Worm (Caenorhabditis elegans) whole organism, dauer: Measurements from ENCODE around the gene ZK1321.1.
"Not testable (repeated sequence)": the region's sequence is repeated elsewhere in the genome, so short reads cannot be mapped to it uniquely, and the experiment has no call there.

Experiments
- unc-62 ChIP-seq: sonication (generic microtip); optimal IDR thresholded peaks from 2 replicates; lab custom pipeline; 2017; ENCODE audit warnings: missing biosample characterization, missing genetic modification reagents, missing genetic modification characterization

The ZK1321.1 gene

DNA sequence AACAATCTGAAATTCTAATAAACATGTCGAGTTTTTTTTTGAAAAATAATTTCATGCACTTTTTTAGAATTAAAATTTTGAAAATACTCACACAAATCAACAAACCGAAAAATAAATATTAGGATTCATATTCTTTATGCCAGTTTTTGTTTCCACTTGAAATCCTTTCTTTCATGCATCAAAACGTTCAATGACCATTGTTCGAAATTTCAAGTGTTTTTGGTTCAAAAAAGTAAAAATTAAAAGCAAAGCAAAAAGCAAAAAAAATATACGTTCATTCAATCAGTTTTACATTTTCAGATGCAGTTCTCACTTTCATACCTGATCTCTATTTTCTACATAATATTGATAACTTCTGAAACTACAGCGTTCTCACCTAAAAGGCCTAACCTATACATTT is at the start of gene ZK1321.1:
Gene ZK1321.1, plus strand, starts transcription at position 301 of the 400 bp plus-strand sequence.
- no peak for TF ChIP-seq unc-62

DNA sequence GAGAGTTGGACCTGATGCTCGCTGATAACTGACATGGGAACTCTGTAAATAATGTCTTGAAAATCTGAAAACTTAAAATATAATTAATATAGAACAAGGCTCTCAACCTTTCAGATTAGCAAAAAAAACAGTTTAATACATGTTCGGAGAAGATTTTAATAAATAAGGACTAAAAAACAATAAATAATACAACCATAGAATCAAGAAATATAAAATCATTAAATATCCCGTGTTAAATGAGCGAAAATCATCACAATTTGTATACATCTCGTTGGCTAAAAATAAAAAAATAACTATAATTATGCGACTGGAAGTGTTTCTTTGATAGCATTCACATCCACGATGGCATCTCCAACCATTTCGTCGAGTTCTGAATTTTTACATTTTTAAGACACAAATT is 49.1 kb upstream of the ZK1321.1 start, which contains the start of gene Y53C12A.10:
Gene Y53C12A.10, minus strand, starts transcription at position 101 of the 400 bp plus-strand sequence.
- no peak for TF ChIP-seq unc-62

DNA sequence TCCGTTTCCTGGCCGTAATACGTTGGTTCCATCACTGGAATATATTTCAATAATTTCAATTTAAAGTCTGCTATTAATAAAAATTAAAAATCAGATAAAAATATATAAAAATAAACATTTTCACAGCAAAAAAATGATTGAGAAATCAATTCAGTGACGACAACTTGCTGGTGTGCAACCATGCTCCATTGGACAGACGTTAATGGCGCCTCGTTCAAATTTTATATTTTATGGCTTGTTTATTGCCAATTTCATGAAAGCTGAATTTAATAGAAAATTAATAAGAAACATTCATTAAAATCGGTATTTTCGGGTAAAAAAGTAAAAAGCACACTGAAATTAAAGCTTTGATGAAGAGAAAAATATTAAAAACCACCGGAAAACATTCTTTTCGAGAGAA is 47.6 kb upstream of the ZK1321.1 start, which contains the start of gene Y53C12A.3:
Gene Y53C12A.3, minus strand, starts transcription at position 34 of the 400 bp plus-strand sequence.
- no peak for TF ChIP-seq unc-62

ce11 chrII:9708835-9709299 is 45.0 kb upstream of the ZK1321.1 start, which contains the start of gene glt-5:
Gene glt-5, minus strand, starts transcription at chrII:9708885.
- no peak for TF ChIP-seq unc-62

DNA sequence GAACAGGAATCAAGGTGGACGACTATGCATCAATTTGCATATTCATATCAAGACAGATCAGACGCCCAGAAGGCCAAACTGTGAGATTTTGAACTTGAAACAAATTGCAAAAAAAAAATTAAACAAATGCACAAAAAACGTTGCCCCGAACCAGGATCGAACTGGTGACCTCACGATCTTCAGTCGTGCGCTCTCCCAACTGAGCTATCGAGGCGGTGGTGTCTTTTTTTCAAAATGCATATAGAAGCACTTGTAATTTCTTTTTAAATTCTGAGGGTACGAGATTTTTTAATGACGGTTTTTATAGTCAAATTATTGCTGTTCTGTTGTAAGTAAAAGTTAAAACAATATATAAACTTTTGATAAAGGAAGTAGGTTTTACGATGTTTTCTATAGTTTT is 40.7 kb upstream of the ZK1321.1 start:
- no peak for TF ChIP-seq unc-62

DNA sequence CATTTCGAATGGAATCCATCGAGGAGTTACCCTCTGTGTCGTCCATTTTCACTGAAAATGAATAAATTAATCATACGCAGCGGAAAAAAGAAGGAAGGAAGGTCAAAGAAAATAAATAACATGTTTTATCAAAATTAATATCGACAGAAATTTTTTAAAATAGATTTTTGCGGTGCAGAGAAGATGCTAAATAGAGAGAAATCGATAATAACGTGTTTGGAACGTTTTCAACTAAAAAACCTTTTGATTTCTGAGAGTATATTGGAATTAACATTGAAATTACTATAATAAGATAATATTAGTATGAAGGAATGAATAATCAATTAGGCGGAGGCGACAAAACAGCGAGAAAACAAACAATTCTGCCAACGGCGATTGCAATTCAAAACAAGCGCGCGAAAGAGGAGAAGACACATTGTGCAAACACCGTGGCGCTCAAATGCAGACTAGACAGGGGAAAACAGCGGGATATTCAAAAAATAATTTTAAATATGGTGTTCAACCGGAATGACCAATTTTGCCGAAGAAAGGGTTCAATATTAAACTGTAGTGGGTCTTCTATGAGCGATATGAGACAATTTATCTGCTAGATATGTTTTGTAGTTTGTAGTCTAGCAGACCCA is 37.3 kb upstream of the ZK1321.1 start, which contains the start of gene wee-1.3:
Gene wee-1.3, minus strand, starts transcription at position 51 of the 623 bp plus-strand sequence.
- TF ChIP-seq unc-62 = no peak

DNA sequence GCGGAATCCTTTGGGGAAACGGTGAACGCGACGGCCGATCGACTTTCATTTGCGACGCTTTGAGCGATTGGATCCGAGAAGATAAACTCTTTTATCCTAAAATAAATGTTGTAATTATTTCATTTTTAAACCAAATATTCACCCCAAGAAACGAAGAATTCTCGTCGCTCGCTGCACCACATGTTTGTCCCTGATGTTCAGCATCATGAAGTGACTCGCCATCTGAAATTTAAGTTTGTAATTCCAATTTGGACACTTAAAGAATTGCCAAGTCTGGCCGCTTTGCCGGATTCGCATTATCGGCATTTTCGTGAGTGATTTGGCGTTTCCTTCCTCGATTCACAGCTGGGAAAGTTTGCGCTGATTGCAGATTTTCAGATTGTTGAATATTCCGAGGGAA is 35.9 kb upstream of the ZK1321.1 start, which contains the start of gene Y53C12A.6:
Gene Y53C12A.6, minus strand, starts transcription at position 101 of the 400 bp plus-strand sequence.
- TF ChIP-seq unc-62 = no peak

- TF ChIP-seq unc-62 = not testable (repeated sequence)
Measured at ce11 chrII:9718631-9719252, 35.1 kb upstream of the ZK1321.1 start, which contains the start of gene Y53C12A.11. Gene Y53C12A.11, minus strand, starts transcription at chrII:9718698.

ce11 chrII:9724464-9724863 is 29.4 kb upstream of the ZK1321.1 start, which contains the start of gene cutl-2:
Gene cutl-2, minus strand, starts transcription at chrII:9724673.
- no peak for TF ChIP-seq unc-62

ce11 chrII:9725056-9725455 is 28.8 kb upstream of the ZK1321.1 start:
- TF ChIP-seq unc-62 = no peak

DNA sequence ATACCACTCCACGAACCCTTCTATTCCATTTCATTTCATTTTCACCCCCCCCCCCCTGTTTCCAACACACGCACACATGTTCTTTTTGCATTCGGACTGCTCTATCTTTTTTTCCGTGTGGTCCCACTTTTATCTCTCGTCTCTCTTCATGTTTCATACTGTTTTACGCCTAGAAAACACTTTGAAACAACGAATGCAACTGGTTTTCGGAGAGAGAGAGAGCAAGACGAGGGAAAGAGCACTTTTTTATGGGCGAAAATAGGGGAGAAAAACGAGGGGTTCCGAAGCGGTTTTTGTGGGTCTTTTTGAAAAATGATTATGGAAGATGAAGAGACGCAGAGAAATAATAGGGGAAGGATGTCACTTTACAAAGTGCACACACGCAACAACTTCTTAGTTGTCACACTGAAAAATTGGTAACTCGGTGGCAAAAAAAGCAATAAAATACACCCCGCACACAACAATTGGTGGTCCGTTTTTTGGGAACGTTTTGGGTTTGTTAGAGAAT is 26.6 kb upstream of the ZK1321.1 start:
- TF ChIP-seq unc-62 = no peak

DNA sequence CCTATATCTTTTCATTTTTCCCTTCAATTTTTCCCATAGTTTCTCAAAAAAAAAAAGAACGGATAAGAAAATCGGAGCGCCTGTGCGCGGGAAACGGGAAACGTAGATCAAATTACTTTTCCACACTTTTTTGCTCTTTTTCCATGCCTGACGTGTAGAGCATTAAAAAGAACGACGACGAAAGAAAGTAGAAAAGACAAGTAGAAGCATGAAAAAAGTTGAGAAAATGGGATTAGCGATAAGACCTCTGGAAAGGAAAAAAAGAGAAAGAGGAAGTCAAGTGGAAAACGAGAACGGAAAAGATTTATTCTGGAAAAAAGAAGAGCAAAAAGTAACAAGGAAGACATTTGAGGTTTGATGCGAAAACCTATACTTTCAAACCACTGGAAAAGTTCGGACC is 25.3 kb upstream of the ZK1321.1 start:
- TF ChIP-seq unc-62 = no peak

ce11 chrII:9729196-9729595 is 24.6 kb upstream of the ZK1321.1 start:
- no peak for TF ChIP-seq unc-62

DNA sequence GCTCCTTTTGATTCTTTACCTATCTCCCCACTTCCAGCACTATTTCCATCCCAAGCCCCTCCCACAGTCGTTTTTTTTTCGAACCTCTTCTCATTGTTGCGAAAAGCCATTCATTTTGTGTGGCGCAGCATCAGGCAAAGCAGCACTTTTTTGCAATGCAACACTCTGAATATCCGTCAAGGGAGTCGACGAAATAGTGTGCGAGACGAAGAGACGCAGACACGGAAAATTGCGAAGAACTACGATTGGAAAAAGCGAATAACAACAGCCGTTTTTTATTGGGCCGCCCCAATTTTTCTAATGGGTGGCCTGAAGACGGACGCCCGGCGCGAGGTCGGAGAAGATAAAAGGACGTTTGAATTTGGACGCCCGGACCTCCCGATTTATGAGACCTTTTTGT is 24.0 kb upstream of the ZK1321.1 start:
- TF ChIP-seq unc-62 = no peak

DNA sequence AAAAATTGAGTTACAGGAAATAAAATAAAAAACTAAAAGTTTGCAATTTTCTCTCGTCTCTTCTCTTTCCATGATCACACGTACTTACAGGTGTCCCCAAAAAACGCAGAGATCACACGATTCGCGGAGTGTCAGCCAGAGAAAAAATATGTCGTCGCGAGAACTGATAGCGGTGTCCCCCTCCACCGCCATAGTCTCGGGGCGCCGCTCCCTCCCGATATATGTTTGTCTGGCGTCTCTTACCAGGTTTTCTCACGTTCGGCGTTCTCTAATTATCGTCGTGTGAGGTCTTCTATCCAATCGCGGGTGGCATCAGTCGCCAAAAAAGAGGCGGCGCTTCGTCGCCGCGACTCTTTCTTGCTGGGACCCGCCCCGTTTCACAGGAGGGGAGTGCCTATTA is 22.0 kb upstream of the ZK1321.1 start, which contains the start of gene mab-3:
Gene mab-3, plus strand, starts transcription at position 328 of the 400 bp plus-strand sequence.
- TF ChIP-seq unc-62 = not testable (repeated sequence)

- TF ChIP-seq unc-62 = no peak
Measured at ce11 chrII:9735785-9736184, 18.0 kb upstream of the ZK1321.1 start.

ce11 chrII:9738820-9739219 is 15.0 kb upstream of the ZK1321.1 start:
- TF ChIP-seq unc-62 = no peak
